Worm (Caenorhabditis elegans) whole organism, early embryonic: ENCODE results near the gene clec-40.

Experiments used
- B0310.2 ChIP-seq: sonication (generic microtip); optimal IDR thresholded peaks from 2 replicates; lab custom pipeline; 2016; ENCODE audit warnings: mild to moderate bottlenecking, missing genetic modification characterization, missing compliant biosample characterization
- F13C5.2 ChIP-seq: sonication (generic microtip); optimal IDR thresholded peaks from 2 replicates; lab custom pipeline; 2017; ENCODE audit warnings: mild to moderate bottlenecking, missing genetic modification characterization, inconsistent platforms, missing compliant biosample characterization
- aly-1 ChIP-seq: sonication (generic microtip); optimal IDR thresholded peaks from 2 replicates; lab custom pipeline; 2016; ENCODE audit warnings: missing genetic modification characterization, missing compliant biosample characterization
- ama-1 ChIP-seq: fragments of 150-350 bp; optimal IDR thresholded peaks from 2 replicates; lab custom pipeline; 2014
- ceh-13 ChIP-seq: fragments of 200-800 bp; sonication (Bioruptor generic); optimal IDR thresholded peaks from 2 replicates; lab custom pipeline; 2018; ENCODE audit warnings: mild to moderate bottlenecking, missing genetic modification characterization, missing compliant biosample characterization
- ceh-36 ChIP-seq: sonication (generic microtip); optimal IDR thresholded peaks from 2 replicates; lab custom pipeline; 2016; ENCODE audit warnings: missing genetic modification characterization, inconsistent platforms, missing compliant biosample characterization
- ets-7 ChIP-seq: sonication (generic microtip); optimal IDR thresholded peaks from 2 replicates; lab custom pipeline; 2016; ENCODE audit warnings: missing genotype, missing genetic modification characterization, missing compliant biosample characterization
- flt-1 ChIP-seq: fragments of 200-800 bp; sonication (Bioruptor generic); IDR thresholded peaks from 2 replicates; pipeline ENCODE4 v1.3.6; 2022; ENCODE audit warnings: missing genetic modification characterization, missing compliant biosample characterization
- hmbx-1 ChIP-seq: sonication (generic microtip); optimal IDR thresholded peaks from 2 replicates; lab custom pipeline; 2016; ENCODE audit warnings: mild to moderate bottlenecking, missing genetic modification characterization, missing compliant biosample characterization
- hmg-4 ChIP-seq: fragments of 200-800 bp; sonication (Bioruptor generic); optimal IDR thresholded peaks from 2 replicates; lab custom pipeline; 2018; ENCODE audit warnings: mild to moderate bottlenecking, missing genetic modification characterization, missing compliant biosample characterization
- hnd-1 ChIP-seq: sonication (generic microtip); optimal IDR thresholded peaks from 2 replicates; lab custom pipeline; 2016; ENCODE audit warnings: missing genetic modification characterization, missing compliant biosample characterization
- pes-1 ChIP-seq: fragments of 200-800 bp; sonication (Bioruptor generic); IDR thresholded peaks from 2 replicates; pipeline ENCODE4 v1.3.6; 2022; ENCODE audit warnings: missing genetic modification reagents, missing genetic modification characterization, missing compliant biosample characterization
- scrt-1 ChIP-seq: fragments of 200-800 bp; sonication (Bioruptor generic); IDR thresholded peaks from 2 replicates; pipeline ENCODE4 v1.3.6; 2022; ENCODE audit warnings: missing genetic modification characterization, missing compliant biosample characterization
- sea-1 ChIP-seq: fragments of 200-800 bp; sonication (Bioruptor generic); conservative IDR thresholded peaks from 2 replicates; pipeline ENCODE4 v1.3.6; 2022; ENCODE audit warnings: missing genetic modification characterization, missing compliant biosample characterization
- tbx-11 ChIP-seq: fragments of 200-800 bp; sonication (Bioruptor generic); IDR thresholded peaks from 2 replicates; pipeline ENCODE4 v1.3.6; 2022; ENCODE audit warnings: missing genetic modification characterization, missing compliant biosample characterization
- tbx-37 ChIP-seq: fragments of 200-800 bp; sonication (Bioruptor generic); conservative IDR thresholded peaks from 2 replicates; pipeline ENCODE4 v1.3.6; 2022; ENCODE audit warnings: missing genetic modification reagents, missing genetic modification characterization, missing compliant biosample characterization
- tra-4 ChIP-seq: sonication (generic microtip); optimal IDR thresholded peaks from 2 replicates; lab custom pipeline; 2017; ENCODE audit warnings: missing genetic modification characterization, missing compliant biosample characterization

clec-40 gene

ce11 chrV:16840961-16841360 lies at the start of gene clec-40:
Gene clec-40 (minus strand): TSS chrV:16841061.
- TF ChIP-seq tbx-37 (GFP tag; lab: Robert Waterston, UW) (no peak), hmg-4 (GFP tag; lab: Kevin White, UChicago) (no peak), hmbx-1 (no peak), hnd-1 (tag; lab: Kevin White, UChicago) (no peak), ama-1 (no peak), B0310.2 (tag; lab: Kevin White, UChicago) (no peak), sea-1 (GFP tag; lab: Robert Waterston, UW) (no peak), ceh-13 (GFP tag; lab: Kevin White, UChicago) (no peak), ets-7 (no peak), ceh-36 (no peak), scrt-1 (GFP tag; lab: Robert Waterston, UW) (no peak), pes-1 (GFP tag; lab: Robert Waterston, UW) (no peak), tra-4 (no peak), tbx-11 (GFP tag; lab: Robert Waterston, UW) (no peak)

DNA sequence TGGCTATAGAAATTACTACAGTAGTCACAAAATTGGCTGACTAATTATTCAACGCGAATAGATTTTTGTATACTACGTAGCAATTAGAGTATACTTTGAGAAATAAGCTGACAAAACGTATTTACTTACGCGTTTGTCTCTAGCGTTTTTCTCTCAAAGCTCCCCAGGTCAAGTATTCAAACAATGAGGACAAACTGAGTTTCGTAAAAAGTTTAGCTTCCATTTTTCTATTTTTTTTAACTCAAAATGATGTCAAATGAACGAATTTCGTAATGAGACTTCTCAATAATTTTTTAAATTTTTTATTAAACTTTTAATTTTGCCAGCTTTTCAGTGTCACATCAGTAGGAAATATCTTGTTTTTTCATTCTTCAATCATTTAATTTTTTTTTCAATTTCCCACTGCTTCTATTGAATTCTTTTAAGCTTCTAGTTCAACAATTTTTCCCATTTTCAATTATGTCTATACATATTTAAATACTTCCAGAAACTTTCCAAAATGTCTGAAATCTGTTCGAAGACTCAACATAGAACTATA lies 48.0 kb upstream of the clec-40 start, which contains the start of the genes ifas-2 and fbxa-44:
Gene ifas-2 (minus strand): TSS at position 101 of the 538 bp plus-strand sequence.
Gene fbxa-44 (plus strand): TSS at position 488 of the 538 bp plus-strand sequence.
- TF ChIP-seq F13C5.2 (tag; lab: Kevin White, UChicago) (no peak), pes-1 (GFP tag; lab: Robert Waterston, UW) (no peak), flt-1 (GFP tag; lab: Robert Waterston, UW) (no peak), ceh-36 (no peak), sea-1 (GFP tag; lab: Robert Waterston, UW) (no peak), tbx-11 (GFP tag; lab: Robert Waterston, UW) (no peak), ets-7 (no peak), ceh-13 (GFP tag; lab: Kevin White, UChicago) (no peak), scrt-1 (GFP tag; lab: Robert Waterston, UW) (no peak), hmg-4 (GFP tag; lab: Kevin White, UChicago) (no peak), B0310.2 (tag; lab: Kevin White, UChicago) (no peak), ama-1 (no peak), aly-1 (tag; lab: Kevin White, UChicago) (no peak), hmbx-1 (no peak)

DNA sequence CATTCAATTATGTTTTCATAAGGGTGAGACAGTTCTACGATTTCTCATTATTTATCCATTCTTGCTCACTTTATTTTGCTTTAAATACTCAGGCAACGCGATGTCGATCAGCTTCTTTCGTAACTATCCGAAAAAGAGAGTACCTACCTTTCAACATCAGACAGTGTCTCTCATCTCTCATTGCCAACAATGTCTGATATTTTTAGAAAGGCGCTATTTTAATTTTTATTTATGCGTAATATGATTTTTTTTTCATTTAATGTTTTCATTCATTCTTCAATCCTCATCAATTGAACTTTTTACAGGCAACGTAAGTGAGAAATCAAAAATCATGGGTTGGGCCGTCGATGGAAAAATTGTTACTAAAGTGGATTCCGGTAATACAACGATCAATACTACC lies 43.9 kb upstream of the clec-40 start, which contains the start of gene F09C6.13:
Gene F09C6.13 (plus strand): TSS at position 301 of the 400 bp plus-strand sequence.
- TF ChIP-seq aly-1 (tag; lab: Kevin White, UChicago) (no peak), B0310.2 (tag; lab: Kevin White, UChicago) (no peak), ets-7 (no peak), flt-1 (GFP tag; lab: Robert Waterston, UW) (no peak), ama-1 (no peak), hmbx-1 (no peak), sea-1 (GFP tag; lab: Robert Waterston, UW) (no peak), ceh-13 (GFP tag; lab: Kevin White, UChicago) (no peak), pes-1 (GFP tag; lab: Robert Waterston, UW) (no peak), ceh-36 (no peak), F13C5.2 (tag; lab: Kevin White, UChicago) (no peak), scrt-1 (GFP tag; lab: Robert Waterston, UW) (no peak)

- no peak for TF ChIP-seq ama-1
- no peak for TF ChIP-seq ceh-13 (GFP tag; lab: Kevin White, UChicago)
- TF ChIP-seq tbx-37 (GFP tag; lab: Robert Waterston, UW) = no peak
- no peak for TF ChIP-seq pes-1 (GFP tag; lab: Robert Waterston, UW)
- no peak for TF ChIP-seq tra-4
- TF ChIP-seq scrt-1 (GFP tag; lab: Robert Waterston, UW) = no peak
- no peak for TF ChIP-seq flt-1 (GFP tag; lab: Robert Waterston, UW)
- TF ChIP-seq tbx-11 (GFP tag; lab: Robert Waterston, UW) = no peak
- TF ChIP-seq ceh-36 = no peak
- TF ChIP-seq hnd-1 (tag; lab: Kevin White, UChicago) = no peak
- TF ChIP-seq B0310.2 (tag; lab: Kevin White, UChicago) = no peak
- no peak for TF ChIP-seq hmg-4 (GFP tag; lab: Kevin White, UChicago)
- TF ChIP-seq hmbx-1 = no peak
- TF ChIP-seq aly-1 (tag; lab: Kevin White, UChicago) = no peak
Observed at ce11 chrV:16882260-16882918, 41.5 kb upstream of the clec-40 start, which contains the start of the genes F09C6.11 and F09C6.12. Gene F09C6.11 (minus strand): TSS chrV:16882310. Gene F09C6.12 (plus strand): TSS chrV:16882868.

- TF ChIP-seq pes-1 (GFP tag; lab: Robert Waterston, UW) (no peak), ama-1 (no peak), hmg-4 (GFP tag; lab: Kevin White, UChicago) (no peak), F13C5.2 (tag; lab: Kevin White, UChicago) (no peak), ets-7 (no peak), hnd-1 (tag; lab: Kevin White, UChicago) (no peak), B0310.2 (tag; lab: Kevin White, UChicago) (no peak), aly-1 (tag; lab: Kevin White, UChicago) (no peak), tra-4 (no peak), tbx-37 (GFP tag; lab: Robert Waterston, UW) (no peak), ceh-13 (GFP tag; lab: Kevin White, UChicago) (no peak), tbx-11 (GFP tag; lab: Robert Waterston, UW) (no peak), flt-1 (GFP tag; lab: Robert Waterston, UW) (no peak), hmbx-1 (no peak), scrt-1 (GFP tag; lab: Robert Waterston, UW) (no peak), sea-1 (GFP tag; lab: Robert Waterston, UW) (no peak), ceh-36 (no peak)
Observed at ce11 chrV:16880679-16881078, 39.8 kb upstream of the clec-40 start, which contains the start of gene F09C6.14. Gene F09C6.14 (plus strand): TSS chrV:16880979.

DNA sequence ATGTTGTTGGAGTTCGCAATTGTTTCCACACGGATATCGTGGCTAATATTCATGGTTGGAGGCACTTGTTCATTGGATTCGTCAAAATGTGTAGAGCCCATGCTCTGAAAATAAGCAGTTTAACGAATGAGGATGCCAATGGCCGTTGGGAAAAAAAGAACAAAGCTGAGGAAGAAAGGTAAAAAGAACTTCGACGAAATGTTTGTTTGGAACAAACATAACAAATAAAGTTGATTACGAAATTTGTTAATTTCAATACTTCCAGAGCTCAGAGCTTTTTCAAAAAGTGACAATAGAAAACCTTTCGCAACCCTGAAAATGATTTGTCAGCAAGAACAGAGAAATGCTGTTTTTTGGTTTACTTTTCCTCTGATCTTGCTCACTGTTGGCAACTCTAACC lies 39.2 kb upstream of the clec-40 start, which contains the start of gene F09C6.3:
Gene F09C6.3 (minus strand): TSS at position 101 of the 400 bp plus-strand sequence.
- no peak for TF ChIP-seq ceh-36
- no peak for TF ChIP-seq ceh-13 (GFP tag; lab: Kevin White, UChicago)
- no peak for TF ChIP-seq hnd-1 (tag; lab: Kevin White, UChicago)
- TF ChIP-seq flt-1 (GFP tag; lab: Robert Waterston, UW) = no peak
- TF ChIP-seq aly-1 (tag; lab: Kevin White, UChicago) = no peak
- TF ChIP-seq ets-7 = no peak
- no peak for TF ChIP-seq sea-1 (GFP tag; lab: Robert Waterston, UW)
- no peak for TF ChIP-seq hmg-4 (GFP tag; lab: Kevin White, UChicago)
- TF ChIP-seq tra-4 = no peak
- no peak for TF ChIP-seq ama-1
- no peak for TF ChIP-seq hmbx-1
- no peak for TF ChIP-seq B0310.2 (tag; lab: Kevin White, UChicago)
- TF ChIP-seq tbx-11 (GFP tag; lab: Robert Waterston, UW) = no peak
